Fruit fly (Drosophila melanogaster) whole organism, embryonic: ENCODE measurements around the gene CG14205.

Experiments
- Bteb2 ChIP-seq: fragments of 200-800 bp; sonication (Bioruptor generic); optimal IDR thresholded peaks from 2 replicates; lab custom pipeline; 2016; ENCODE audit warnings: missing biosample characterization, missing genetic modification characterization
- CG10366 ChIP-seq: fragments of 200-800 bp; sonication (Bioruptor generic); IDR thresholded peaks from 2 replicates; pipeline ENCODE4 v1.3.6; 2022; ENCODE audit warnings: missing biosample characterization, missing genetic modification characterization
- CG11085 ChIP-seq: fragments of 200-800 bp; sonication (Bioruptor generic); IDR thresholded peaks from 2 replicates; pipeline ENCODE4 v1.3.6; 2022; ENCODE audit warnings: missing biosample characterization, missing genetic modification characterization
- CG11696 ChIP-seq: fragments of 200-800 bp; sonication (Bioruptor generic); IDR thresholded peaks from 2 replicates; pipeline ENCODE4 v1.3.6; 2022; ENCODE audit warnings: missing biosample characterization, missing genetic modification characterization
- CG11723 ChIP-seq: fragments of 200-800 bp; sonication (Bioruptor generic); optimal IDR thresholded peaks from 2 replicates; lab custom pipeline; 2017; ENCODE audit warnings: missing biosample characterization, mild to moderate bottlenecking, missing genetic modification characterization
- CG12104 ChIP-seq: fragments of 200-800 bp; sonication (Bioruptor generic); optimal IDR thresholded peaks from 3 replicates; lab custom pipeline; 2016; ENCODE audit warnings: missing biosample characterization, missing genetic modification characterization
- CG13424 ChIP-seq: fragments of 200-800 bp; sonication (Bioruptor generic); optimal IDR thresholded peaks from 2 replicates; lab custom pipeline; 2019; ENCODE audit warnings: missing biosample characterization, mild to moderate bottlenecking, missing genetic modification characterization, moderate library complexity
- CG13775 ChIP-seq: fragments of 200-800 bp; sonication (Bioruptor generic); optimal IDR thresholded peaks from 3 replicates; lab custom pipeline; 2017; ENCODE audit warnings: missing biosample characterization, mild to moderate bottlenecking, missing genetic modification characterization
- CG14014 ChIP-seq: fragments of 200-800 bp; sonication (Bioruptor generic); IDR thresholded peaks from 2 replicates; pipeline ENCODE4 v1.3.6; 2022; ENCODE audit warnings: missing biosample characterization, missing genetic modification characterization
- CG15479 ChIP-seq: fragments of 200-800 bp; sonication (Bioruptor generic); optimal IDR thresholded peaks from 3 replicates; lab custom pipeline; 2019; ENCODE audit warnings: missing biosample characterization, mild to moderate bottlenecking, missing genetic modification characterization, moderate library complexity
- CG17186 ChIP-seq: fragments of 200-800 bp; sonication (Bioruptor generic); optimal IDR thresholded peaks from 3 replicates; lab custom pipeline; 2017; ENCODE audit warnings: missing biosample characterization, missing genetic modification reagents, missing genetic modification characterization
- CG17829 ChIP-seq: fragments of 200-800 bp; optimal IDR thresholded peaks from 2 replicates; lab custom pipeline; 2019; ENCODE audit warnings: missing biosample characterization, mild to moderate bottlenecking, missing genetic modification characterization, moderate library complexity
- CG18262 ChIP-seq: fragments of 200-800 bp; optimal IDR thresholded peaks from 3 replicates; lab custom pipeline; 2019; ENCODE audit warnings: missing biosample characterization, mild to moderate bottlenecking, missing genetic modification characterization, moderate library complexity
- CG18599 ChIP-seq: fragments of 200-800 bp; sonication (Bioruptor generic); optimal IDR thresholded peaks from 3 replicates; lab custom pipeline; 2017; ENCODE audit warnings: missing biosample characterization, missing genetic modification characterization, mild to moderate bottlenecking, moderate library complexity, missing genetic modification reagents
- CG33557 ChIP-seq: fragments of 200-800 bp; sonication (Bioruptor generic); optimal IDR thresholded peaks from 2 replicates; lab custom pipeline; 2019; ENCODE audit warnings: missing biosample characterization, mild to moderate bottlenecking, missing genetic modification characterization, moderate library complexity
- CG4820 ChIP-seq: fragments of 200-800 bp; sonication (Bioruptor generic); optimal IDR thresholded peaks from 3 replicates; lab custom pipeline; 2016; ENCODE audit warnings: missing biosample characterization, missing genetic modification characterization
- CG6272 ChIP-seq: fragments of 200-800 bp; sonication (Bioruptor generic); IDR thresholded peaks from 2 replicates; pipeline ENCODE4 v1.3.6; 2022; ENCODE audit warnings: missing biosample characterization, missing genetic modification characterization
- CG7963 ChIP-seq: fragments of 200-800 bp; sonication (Bioruptor generic); IDR thresholded peaks from 3 replicates; pipeline ENCODE4 v1.3.6; 2022; ENCODE audit warnings: missing biosample characterization, missing genetic modification characterization; ENCODE audit not compliant: partially characterized antibody
- CG9932 ChIP-seq: fragments of 200-800 bp; sonication (Bioruptor generic); IDR thresholded peaks from 2 replicates; pipeline ENCODE4 v1.3.6; 2022; ENCODE audit warnings: missing biosample characterization, missing genetic modification characterization
- Camta ChIP-seq: fragments of 200-800 bp; sonication (Bioruptor generic); optimal IDR thresholded peaks from 2 replicates; lab custom pipeline; 2016; ENCODE audit warnings: missing biosample characterization, missing genetic modification characterization
- CrebB ChIP-seq: fragments of 200-800 bp; sonication (Bioruptor generic); optimal IDR thresholded peaks from 3 replicates; lab custom pipeline; 2018; ENCODE audit warnings: missing biosample characterization, mild to moderate bottlenecking, missing genetic modification characterization
- Dp ChIP-seq: fragments of 200-800 bp; sonication (Bioruptor generic); optimal IDR thresholded peaks from 2 replicates; lab custom pipeline; 2018; ENCODE audit warnings: missing biosample characterization, mild to moderate bottlenecking, missing genetic modification characterization, moderate library complexity
- Dref ChIP-seq: fragments of 200-800 bp; sonication (Bioruptor generic); IDR thresholded peaks from 2 replicates; pipeline ENCODE4 v1.3.6; 2022; ENCODE audit warnings: missing biosample characterization, missing genetic modification characterization
- Fer2 ChIP-seq: fragments of 200-800 bp; sonication (Bioruptor generic); optimal IDR thresholded peaks from 2 replicates; lab custom pipeline; 2018; ENCODE audit warnings: missing biosample characterization, mild to moderate bottlenecking, missing genetic modification characterization, moderate library complexity
- H2.0 ChIP-seq: fragments of 200-800 bp; sonication (Bioruptor generic); IDR thresholded peaks from 2 replicates; pipeline ENCODE4 v1.3.6; 2022; ENCODE audit warnings: missing biosample characterization, missing genetic modification characterization
- HLH3B ChIP-seq: fragments of 200-800 bp; sonication (Bioruptor generic); IDR thresholded peaks from 2 replicates; pipeline ENCODE4 v1.3.6; 2022; ENCODE audit warnings: missing biosample characterization, missing genetic modification characterization
- HLH54F ChIP-seq: fragments of 200-800 bp; sonication (Bioruptor generic); optimal IDR thresholded peaks from 3 replicates; lab custom pipeline; 2016; ENCODE audit warnings: missing biosample characterization, missing genetic modification characterization
- Kr ChIP-seq: fragments of 200-800 bp; sonication (Bioruptor generic); optimal IDR thresholded peaks from 2 replicates; lab custom pipeline; 2017; ENCODE audit warnings: missing biosample characterization, mild to moderate bottlenecking, missing genetic modification characterization
- Lim3 ChIP-seq: fragments of 200-800 bp; sonication (Bioruptor generic); IDR thresholded peaks from 2 replicates; pipeline ENCODE4 v1.3.6; 2022; ENCODE audit warnings: missing biosample characterization, missing genetic modification characterization
- MESR4 ChIP-seq: fragments of 200-800 bp; sonication (Bioruptor generic); optimal IDR thresholded peaks from 2 replicates; lab custom pipeline; 2018; ENCODE audit warnings: missing biosample characterization, mild to moderate bottlenecking, missing genetic modification characterization, moderate library complexity
- Mad ChIP-seq: fragments of 200-800 bp; sonication (Bioruptor generic); optimal IDR thresholded peaks from 2 replicates; lab custom pipeline; 2016; ENCODE audit warnings: missing biosample characterization, missing genetic modification characterization
- Mrtf ChIP-seq: fragments of 200-800 bp; sonication (Bioruptor generic); IDR thresholded peaks from 3 replicates; pipeline ENCODE4 v1.3.6; 2022; ENCODE audit warnings: missing biosample characterization, missing genetic modification characterization
- Oli ChIP-seq: fragments of 200-800 bp; sonication (Bioruptor generic); optimal IDR thresholded peaks from 2 replicates; lab custom pipeline; 2018; ENCODE audit warnings: missing biosample characterization, mild to moderate bottlenecking, missing genetic modification characterization, moderate library complexity
- ato ChIP-seq: fragments of 200-800 bp; sonication (Bioruptor generic); IDR thresholded peaks from 2 replicates; pipeline ENCODE4 v1.3.6; 2022; ENCODE audit warnings: missing biosample characterization, missing genetic modification characterization; ENCODE audit not compliant: partially characterized antibody
- bab2 ChIP-seq: fragments of 200-800 bp; sonication (Bioruptor generic); optimal IDR thresholded peaks from 2 replicates; lab custom pipeline; 2016; ENCODE audit warnings: missing biosample characterization, missing genetic modification characterization
- br ChIP-seq: fragments of >200 bp; optimal IDR thresholded peaks from 2 replicates; lab custom pipeline; 2017
- dm ChIP-seq: fragments of 200-800 bp; sonication (Bioruptor generic); optimal IDR thresholded peaks from 3 replicates; lab custom pipeline; 2016; ENCODE audit warnings: missing biosample characterization, missing genetic modification characterization
- gro ChIP-seq: fragments of 200-800 bp; sonication (Bioruptor generic); optimal IDR thresholded peaks from 2 replicates; lab custom pipeline; 2016; ENCODE audit warnings: missing biosample characterization, missing genetic modification characterization
- lbe ChIP-seq: fragments of 200-800 bp; sonication (Bioruptor generic); optimal IDR thresholded peaks from 2 replicates; lab custom pipeline; 2016; ENCODE audit warnings: missing biosample characterization, mild to moderate bottlenecking, missing genetic modification characterization
- onecut ChIP-seq: fragments of 200-800 bp; sonication (Bioruptor generic); IDR thresholded peaks from 2 replicates; pipeline ENCODE4 v1.3.6; 2022; ENCODE audit warnings: missing biosample characterization, missing genetic modification characterization
- pros ChIP-seq: fragments of 200-800 bp; sonication (Bioruptor generic); optimal IDR thresholded peaks from 3 replicates; lab custom pipeline; 2019; ENCODE audit warnings: missing biosample characterization, mild to moderate bottlenecking, missing genetic modification characterization, moderate library complexity
- psq ChIP-seq: fragments of 200-800 bp; sonication (Bioruptor generic); optimal IDR thresholded peaks from 2 replicates; lab custom pipeline; 2017; ENCODE audit warnings: missing biosample characterization, missing genetic modification characterization
- pzg ChIP-seq: fragments of 200-800 bp; sonication (Bioruptor generic); optimal IDR thresholded peaks from 3 replicates; lab custom pipeline; 2018; ENCODE audit warnings: missing biosample characterization, mild to moderate bottlenecking, missing genetic modification characterization, moderate library complexity
- shn ChIP-seq: fragments of 200-800 bp; sonication (Bioruptor generic); optimal IDR thresholded peaks from 3 replicates; lab custom pipeline; 2016; ENCODE audit warnings: missing biosample characterization, missing genetic modification characterization
- slou ChIP-seq: fragments of 200-800 bp; sonication (Bioruptor generic); optimal IDR thresholded peaks from 3 replicates; lab custom pipeline; 2016; ENCODE audit warnings: missing biosample characterization, missing genetic modification characterization
- sug ChIP-seq: fragments of 200-800 bp; optimal IDR thresholded peaks from 2 replicates; lab custom pipeline; 2019; ENCODE audit warnings: missing biosample characterization, mild to moderate bottlenecking, missing genetic modification characterization, moderate library complexity
- trh ChIP-seq: fragments of 200-800 bp; sonication (Bioruptor generic); optimal IDR thresholded peaks from 2 replicates; lab custom pipeline; 2016; ENCODE audit warnings: missing biosample characterization, missing genetic modification characterization
- usp ChIP-seq: fragments of >200 bp; optimal IDR thresholded peaks from 2 replicates; lab custom pipeline; 2017; ENCODE audit warnings: missing biosample characterization, missing genetic modification characterization
- wor ChIP-seq: fragments of 200-800 bp; sonication (Bioruptor generic); IDR thresholded peaks from 2 replicates; pipeline ENCODE4 v1.3.6; 2022; ENCODE audit warnings: missing biosample characterization, missing genetic modification characterization
- zen ChIP-seq: fragments of 200-800 bp; sonication (Bioruptor generic); optimal IDR thresholded peaks from 3 replicates; lab custom pipeline; 2018; ENCODE audit warnings: missing biosample characterization, mild to moderate bottlenecking, missing genetic modification characterization, moderate library complexity

The CG14205 gene

dm6 chrX:19565714-19566316 is 26.6 kb upstream of the CG14205 start, which contains the start of the genes Grip84 and car (continued):
- TF ChIP-seq Camta (GFP tag; lab: Kevin White, UChicago) (peak; percentile 61), Lim3 (GFP tag; lab: Robert Waterston, UW) (no peak), bab2 (GFP tag; lab: Kevin White, UChicago) (peak; percentile 38), CG9932 (GFP tag; lab: Robert Waterston, UW) (peak; percentile 76; the same call in 1 of the 2 replicates), trh (GFP tag; lab: Kevin White, UChicago) (peak; percentile 31), Oli (peak; percentile 61), CrebB (tag; lab: Kevin White, UChicago) (peak; percentile 11), onecut (GFP tag; lab: Robert Waterston, UW) (no peak), Fer2 (tag; lab: Kevin White, UChicago) (peak; percentile 25), CG4820 (GFP tag; lab: Kevin White, UChicago) (peak; percentile 50), psq (GFP tag; lab: Kevin White, UChicago) (no peak), HLH3B (GFP tag; lab: Robert Waterston, UW) (peak; percentile 55; the same call in 1 of the 2 replicates), CG13424 (tag; lab: Kevin White, UChicago) (peak; percentile 79), CG14014 (GFP tag; lab: Robert Waterston, UW) (peak; percentile 60), gro (GFP tag; lab: Kevin White, UChicago) (peak; percentile 34), shn (GFP tag; lab: Kevin White, UChicago) (no peak), dm (GFP tag; lab: Kevin White, UChicago) (peak; percentile 48), Kr (GFP tag; lab: Kevin White, UChicago) (no peak), CG11723 (GFP tag; lab: Kevin White, UChicago) (no peak), CG18599 (GFP tag; lab: Kevin White, UChicago) (no peak), MESR4 (GFP tag; lab: Kevin White, UChicago) (peak; percentile 56), Mad (GFP tag; lab: Kevin White, UChicago) (peak; percentile 38), CG7963 (GFP tag; lab: Robert Waterston, UW) (no peak), wor (GFP tag; lab: Robert Waterston, UW) (0 out of 2 replicates have a peak, but pooled peaks have one; percentile 16), Dref (GFP tag; lab: Robert Waterston, UW) (peak; percentile 35; the same call in 1 of the 2 replicates), br (lab: Kevin White, UChicago) (no peak), CG11696 (GFP tag; lab: Robert Waterston, UW) (no peak), CG12104 (peak; percentile 29), sug (peak; percentile 79), pros (GFP tag; lab: Kevin White, UChicago) (no peak), Bteb2 (GFP tag; lab: Kevin White, UChicago) (no peak), lbe (GFP tag; lab: Kevin White, UChicago) (no peak), CG33557 (peak; percentile 43), CG13775 (GFP tag; lab: Kevin White, UChicago) (peak; percentile 70), CG17186 (peak; percentile 55), CG15479 (GFP tag; lab: Kevin White, UChicago) (no peak), zen (tag; lab: Kevin White, UChicago) (peak; percentile 61), CG11085 (GFP tag; lab: Robert Waterston, UW) (peak; percentile 49), H2.0 (GFP tag; lab: Robert Waterston, UW) (peak; percentile 23; the same call in 1 of the 2 replicates), Dp (GFP tag; lab: Kevin White, UChicago) (peak; percentile 22), CG18262 (tag; lab: Kevin White, UChicago) (peak; percentile 68), slou (GFP tag; lab: Kevin White, UChicago) (peak; percentile 50), usp (GFP tag; lab: Kevin White, UChicago) (no peak), ato (no peak), HLH54F (GFP tag; lab: Kevin White, UChicago) (peak; percentile 55), CG6272 (GFP tag; lab: Robert Waterston, UW) (peak; percentile 74), CG17829 (tag; lab: Kevin White, UChicago) (peak; percentile 73), pzg (GFP tag; lab: Kevin White, UChicago) (peak; percentile 53), CG10366 (GFP tag; lab: Robert Waterston, UW) (peak; percentile 62; the same call in 1 of the 2 replicates), Mrtf (GFP tag; lab: Robert Waterston, UW) (0 out of 3 replicates have a peak, but pooled peaks have one; percentile 48)
